Fruit fly (Drosophila melanogaster) whole organism, prepupa: ENCODE results near the gene MICU3.

Experiments
- CG11902 ChIP-seq: fragments of 200-800 bp; sonication (Bioruptor generic); optimal IDR thresholded peaks from 3 replicates; lab custom pipeline; 2016; ENCODE audit warnings: missing biosample characterization, missing genetic modification characterization
- CG32006 ChIP-seq: fragments of 200-800 bp; sonication (Bioruptor generic); optimal IDR thresholded peaks from 3 replicates; lab custom pipeline; 2017; ENCODE audit warnings: missing biosample characterization, mild to moderate bottlenecking, missing genetic modification characterization
- CG6276 ChIP-seq: fragments of 200-800 bp; sonication (Bioruptor generic); optimal IDR thresholded peaks from 2 replicates; lab custom pipeline; 2017; ENCODE audit warnings: missing biosample characterization, mild to moderate bottlenecking, missing genetic modification characterization
- CG9139 ChIP-seq: fragments of 200-800 bp; sonication (Bioruptor generic); optimal IDR thresholded peaks from 3 replicates; lab custom pipeline; 2017; ENCODE audit warnings: missing biosample characterization, mild to moderate bottlenecking, missing genetic modification characterization
- Lpt ChIP-seq: fragments of 200-800 bp; sonication (Bioruptor generic); optimal IDR thresholded peaks from 3 replicates; lab custom pipeline; 2016; ENCODE audit warnings: missing biosample characterization, missing genetic modification characterization
- achi ChIP-seq: fragments of 200-800 bp; sonication (Bioruptor generic); optimal IDR thresholded peaks from 3 replicates; lab custom pipeline; 2016; ENCODE audit warnings: missing biosample characterization, missing genetic modification characterization
- eg ChIP-seq: fragments of 200-800 bp; sonication (Bioruptor generic); IDR thresholded peaks from 3 replicates; pipeline ENCODE4 v1.3.6; 2022; ENCODE audit warnings: missing biosample characterization, missing genetic modification characterization
- lz ChIP-seq: fragments of 200-800 bp; sonication (Bioruptor generic); optimal IDR thresholded peaks from 3 replicates; lab custom pipeline; 2016; ENCODE audit warnings: missing biosample characterization, missing genetic modification characterization
- svp ChIP-seq: fragments of 200-800 bp; sonication (Bioruptor generic); peaks from one replicate; lab custom pipeline; 2016; ENCODE audit warnings: missing biosample characterization, missing genetic modification characterization

dm6 chr3R:19838925-19839601, 8.0 kb upstream of the MICU3 start:
- no peak for TF ChIP-seq CG6276
- no peak for TF ChIP-seq CG9139 (GFP tag; lab: Kevin White, UChicago)
- no peak for TF ChIP-seq lz (GFP tag; lab: Kevin White, UChicago)
- no peak for TF ChIP-seq eg (GFP tag; lab: Robert Waterston, UW)
- TF ChIP-seq CG11902 (GFP tag; lab: Kevin White, UChicago), result no peak
- no peak for TF ChIP-seq achi (GFP tag; lab: Kevin White, UChicago)
- TF ChIP-seq CG32006 (GFP tag; lab: Kevin White, UChicago), result no peak
- no peak for TF ChIP-seq svp (GFP tag; lab: Kevin White, UChicago)
- TF ChIP-seq Lpt (GFP tag; lab: Kevin White, UChicago), result no peak
